Fruit fly (Drosophila melanogaster) whole organism, embryonic: ENCODE data around the gene zfh2.

Experiments used
- B-H1 ChIP-seq: fragments of 200-800 bp; sonication (Bioruptor generic); IDR thresholded peaks from 3 replicates; pipeline ENCODE4 v1.3.6; 2022; ENCODE audit warnings: missing biosample characterization, missing genetic modification characterization
- CG10209 ChIP-seq: fragments of 200-800 bp; sonication (Bioruptor generic); optimal IDR thresholded peaks from 3 replicates; lab custom pipeline; 2017; ENCODE audit warnings: missing biosample characterization, mild to moderate bottlenecking, missing genetic modification characterization, missing genetic modification reagents
- CG1024 ChIP-seq: fragments of 200-800 bp; sonication (Bioruptor generic); IDR thresholded peaks from 2 replicates; pipeline ENCODE4 v1.3.6; 2022; ENCODE audit warnings: missing biosample characterization, missing genetic modification characterization
- CG12219 ChIP-seq: fragments of 200-800 bp; sonication (Bioruptor generic); optimal IDR thresholded peaks from 3 replicates; lab custom pipeline; 2018; ENCODE audit warnings: missing biosample characterization, mild to moderate bottlenecking, missing genetic modification characterization
- CG12391 ChIP-seq: fragments of 200-800 bp; sonication (Bioruptor generic); optimal IDR thresholded peaks from 3 replicates; lab custom pipeline; 2018; ENCODE audit warnings: missing biosample characterization, mild to moderate bottlenecking, missing genetic modification characterization, moderate library complexity
- CG12659 ChIP-seq: fragments of 200-800 bp; sonication (Bioruptor generic); optimal IDR thresholded peaks from 3 replicates; lab custom pipeline; 2017; ENCODE audit warnings: mild to moderate bottlenecking, missing biosample characterization, missing genetic modification reagents, missing genetic modification characterization
- CG13123 ChIP-seq: fragments of 200-800 bp; sonication (Bioruptor generic); optimal IDR thresholded peaks from 2 replicates; lab custom pipeline; 2016; ENCODE audit warnings: missing biosample characterization, missing genetic modification characterization
- CG14441 ChIP-seq: fragments of 200-800 bp; sonication (Bioruptor generic); IDR thresholded peaks from 2 replicates; pipeline ENCODE4 v1.3.6; 2022; ENCODE audit warnings: missing biosample characterization, missing genetic modification characterization
- CG14710 ChIP-seq: fragments of 200-800 bp; sonication (Bioruptor generic); optimal IDR thresholded peaks from 3 replicates; lab custom pipeline; 2019; ENCODE audit warnings: missing biosample characterization, mild to moderate bottlenecking, missing genetic modification characterization, moderate library complexity
- CG16815 ChIP-seq: fragments of 200-800 bp; sonication (Bioruptor generic); optimal IDR thresholded peaks from 3 replicates; lab custom pipeline; 2017; ENCODE audit warnings: missing biosample characterization, mild to moderate bottlenecking, missing genetic modification characterization
- CG17912 ChIP-seq: fragments of 200-800 bp; sonication (Bioruptor generic); optimal IDR thresholded peaks from 2 replicates; lab custom pipeline; 2018; ENCODE audit warnings: missing biosample characterization, mild to moderate bottlenecking, missing genetic modification characterization
- CG18011 ChIP-seq: fragments of 200-800 bp; sonication (Bioruptor generic); optimal IDR thresholded peaks from 2 replicates; lab custom pipeline; 2017; ENCODE audit warnings: missing biosample characterization, missing genetic modification characterization, mild to moderate bottlenecking, moderate library complexity, missing genotype
- CG1832 ChIP-seq: fragments of 200-800 bp; sonication (Bioruptor generic); optimal IDR thresholded peaks from 2 replicates; lab custom pipeline; 2017; ENCODE audit warnings: missing biosample characterization, mild to moderate bottlenecking, missing genetic modification characterization, inconsistent platforms
- CG2129 ChIP-seq: fragments of 200-800 bp; sonication (Bioruptor generic); IDR thresholded peaks from 2 replicates; pipeline ENCODE4 v1.3.6; 2022; ENCODE audit warnings: missing biosample characterization, missing genetic modification characterization; ENCODE audit not compliant: partially characterized antibody
- CG30403 ChIP-seq: fragments of 200-800 bp; sonication (Bioruptor generic); optimal IDR thresholded peaks from 3 replicates; lab custom pipeline; 2016; ENCODE audit warnings: missing biosample characterization, missing genetic modification characterization
- CG34376 ChIP-seq: fragments of 200-800 bp; sonication (Bioruptor generic); optimal IDR thresholded peaks from 2 replicates; lab custom pipeline; 2018; ENCODE audit warnings: missing biosample characterization, mild to moderate bottlenecking, missing genetic modification characterization
- CG5245 ChIP-seq: fragments of 200-800 bp; sonication (Bioruptor generic); optimal IDR thresholded peaks from 3 replicates; lab custom pipeline; 2016; ENCODE audit warnings: missing biosample characterization, missing genetic modification characterization
- CG6254 ChIP-seq: fragments of 200-800 bp; sonication (Bioruptor generic); optimal IDR thresholded peaks from 3 replicates; lab custom pipeline; 2017; ENCODE audit warnings: mild to moderate bottlenecking, missing biosample characterization, missing genetic modification reagents, missing genetic modification characterization
- CG6654 ChIP-seq: fragments of 200-800 bp; sonication (Bioruptor generic); optimal IDR thresholded peaks from 2 replicates; lab custom pipeline; 2017; ENCODE audit warnings: missing biosample characterization, mild to moderate bottlenecking, missing genetic modification characterization
- CG6765 ChIP-seq: fragments of 200-800 bp; sonication (Bioruptor generic); optimal IDR thresholded peaks from 3 replicates; lab custom pipeline; 2017; ENCODE audit warnings: missing biosample characterization, mild to moderate bottlenecking, missing genetic modification characterization
- CG6813 ChIP-seq: fragments of 200-800 bp; sonication (Bioruptor generic); optimal IDR thresholded peaks from 2 replicates; lab custom pipeline; 2017; ENCODE audit warnings: missing biosample characterization, missing genetic modification characterization, mild to moderate bottlenecking, moderate library complexity, missing genetic modification reagents
- CG8944 ChIP-seq: fragments of 200-800 bp; sonication (Bioruptor generic); optimal IDR thresholded peaks from 3 replicates; lab custom pipeline; 2016; ENCODE audit warnings: missing biosample characterization, missing genetic modification characterization
- Fer1 ChIP-seq: fragments of 200-800 bp; sonication (Bioruptor generic); optimal IDR thresholded peaks from 2 replicates; lab custom pipeline; 2017; ENCODE audit warnings: missing biosample characterization, mild to moderate bottlenecking, missing genetic modification characterization
- H2.0 ChIP-seq: fragments of 200-800 bp; sonication (Bioruptor generic); IDR thresholded peaks from 2 replicates; pipeline ENCODE4 v1.3.6; 2022; ENCODE audit warnings: missing biosample characterization, missing genetic modification characterization
- HLH4C ChIP-seq: fragments of 200-800 bp; sonication (Bioruptor generic); IDR thresholded peaks from 3 replicates; pipeline ENCODE4 v1.3.6; 2022; ENCODE audit warnings: missing biosample characterization, missing genetic modification characterization; ENCODE audit not compliant: partially characterized antibody
- Hand ChIP-seq: fragments of 200-800 bp; sonication (Bioruptor generic); optimal IDR thresholded peaks from 2 replicates; lab custom pipeline; 2017; ENCODE audit warnings: mild to moderate bottlenecking, missing biosample characterization, missing genetic modification reagents, missing genetic modification characterization
- HmgD ChIP-seq: fragments of 200-800 bp; sonication (Bioruptor generic); optimal IDR thresholded peaks from 3 replicates; lab custom pipeline; 2016; ENCODE audit warnings: missing biosample characterization, missing genetic modification characterization
- Hr51 ChIP-seq, 2 experiments: fragments of 200-800 bp; sonication (Bioruptor generic); optimal IDR thresholded peaks; 2 replicates in 1 of 2; 3 replicates in 1 of 2; lab custom pipeline; 2016 to 2018; ENCODE audit warnings: missing biosample characterization in 2 of 2, missing genetic modification characterization in 2 of 2, mild to moderate bottlenecking in 1 of 2, moderate library complexity in 1 of 2
- Lhr ChIP-seq: fragments of 200-800 bp; sonication (Bioruptor generic); optimal IDR thresholded peaks from 3 replicates; lab custom pipeline; 2017; ENCODE audit warnings: mild to moderate bottlenecking, missing biosample characterization, missing genetic modification reagents, missing genetic modification characterization
- NfI ChIP-seq: fragments of 200-800 bp; sonication (Bioruptor generic); optimal IDR thresholded peaks from 3 replicates; lab custom pipeline; 2018; ENCODE audit warnings: missing biosample characterization, mild to moderate bottlenecking, missing genetic modification characterization, moderate library complexity
- Xbp1 ChIP-seq: fragments of 200-800 bp; sonication (Bioruptor generic); optimal IDR thresholded peaks from 3 replicates; lab custom pipeline; 2016; ENCODE audit warnings: missing biosample characterization, mild to moderate bottlenecking, missing genetic modification characterization
- amos ChIP-seq: fragments of 200-800 bp; sonication (Bioruptor generic); IDR thresholded peaks from 2 replicates; pipeline ENCODE4 v1.3.6; 2022; ENCODE audit warnings: missing biosample characterization, missing genetic modification characterization; ENCODE audit not compliant: partially characterized antibody
- aop ChIP-seq: fragments of 200-800 bp; sonication (Bioruptor generic); IDR thresholded peaks from 2 replicates; pipeline ENCODE4 v1.3.6; 2022; ENCODE audit warnings: missing biosample characterization, missing genetic modification characterization
- ase ChIP-seq: fragments of 200-800 bp; sonication (Bioruptor generic); IDR thresholded peaks from 3 replicates; pipeline ENCODE4 v1.3.6; 2022; ENCODE audit warnings: missing biosample characterization, missing genetic modification characterization
- chm ChIP-seq: fragments of 200-800 bp; sonication (Bioruptor generic); IDR thresholded peaks from 2 replicates; pipeline ENCODE4 v1.3.6; 2022; ENCODE audit warnings: missing biosample characterization, missing genetic modification characterization
- disco-r ChIP-seq: fragments of 200-800 bp; sonication (Bioruptor generic); optimal IDR thresholded peaks from 2 replicates; lab custom pipeline; 2016; ENCODE audit warnings: missing biosample characterization, missing genetic modification characterization
- fd3F ChIP-seq: fragments of 200-800 bp; sonication (Bioruptor generic); optimal IDR thresholded peaks from 2 replicates; lab custom pipeline; 2018; ENCODE audit warnings: missing biosample characterization, mild to moderate bottlenecking, missing genetic modification characterization, moderate library complexity
- h ChIP-seq: fragments of >200 bp; optimal IDR thresholded peaks from 2 replicates; lab custom pipeline; 2017
- hkb ChIP-seq, 2 experiments: fragments of 200-800 bp in 1 of 2; fragments of >200 bp in 1 of 2; sonication (Bioruptor generic) in 1 of 2; IDR thresholded peaks in 1 of 2; optimal IDR thresholded peaks in 1 of 2; 2 replicates each; pipeline versions ENCODE4 v1.3.6 to Lab custom; 2017 to 2022; ENCODE audit warnings: missing biosample characterization in 1 of 2, missing genetic modification characterization in 1 of 2
- pan ChIP-seq, 4 experiments: fragments of >200 bp in 3 of 4; fragments of 200-800 bp in 1 of 4; sonication (Bioruptor generic) in 1 of 4; optimal IDR thresholded peaks in 3 of 4; IDR thresholded peaks in 1 of 4; 2 replicates each; pipeline versions ENCODE4 v1.3.6 to Lab custom; 2017 to 2022; ENCODE audit warnings: missing biosample characterization in 2 of 4, missing genetic modification characterization in 2 of 4, mixed read lengths in 1 of 4
- pb ChIP-seq: fragments of 200-800 bp; sonication (Bioruptor generic); optimal IDR thresholded peaks from 3 replicates; lab custom pipeline; 2016; ENCODE audit warnings: missing biosample characterization, missing genetic modification characterization
- peb ChIP-seq: fragments of 200-800 bp; sonication (Bioruptor generic); IDR thresholded peaks from 2 replicates; pipeline ENCODE4 v1.3.6; 2022; ENCODE audit warnings: missing biosample characterization, missing genetic modification characterization
- pnt ChIP-seq: fragments of 200-800 bp; sonication (Bioruptor generic); optimal IDR thresholded peaks from 3 replicates; lab custom pipeline; 2016; ENCODE audit warnings: missing biosample characterization, missing genetic modification characterization
- psq ChIP-seq: fragments of 200-800 bp; sonication (Bioruptor generic); optimal IDR thresholded peaks from 2 replicates; lab custom pipeline; 2017; ENCODE audit warnings: missing biosample characterization, missing genetic modification characterization
- pum ChIP-seq: fragments of 200-800 bp; sonication (Bioruptor generic); optimal IDR thresholded peaks from 2 replicates; lab custom pipeline; 2016; ENCODE audit warnings: missing biosample characterization, missing genetic modification characterization
- schlank ChIP-seq: fragments of 200-800 bp; sonication (Bioruptor generic); optimal IDR thresholded peaks from 2 replicates; lab custom pipeline; 2018; ENCODE audit warnings: missing biosample characterization, mild to moderate bottlenecking, missing genetic modification characterization
- sisA ChIP-seq: fragments of 200-800 bp; sonication (Bioruptor generic); IDR thresholded peaks from 2 replicates; pipeline ENCODE4 v1.3.6; 2022; ENCODE audit warnings: missing biosample characterization, missing genetic modification characterization
- sob ChIP-seq: fragments of 200-800 bp; sonication (Bioruptor generic); IDR thresholded peaks from 2 replicates; pipeline ENCODE4 v1.3.6; 2022; ENCODE audit warnings: missing biosample characterization, missing genetic modification characterization
- wdn ChIP-seq: fragments of 200-800 bp; sonication (Bioruptor generic); IDR thresholded peaks from 2 replicates; pipeline ENCODE4 v1.3.6; 2022; ENCODE audit warnings: missing biosample characterization, missing genetic modification characterization

Gene zfh2

dm6 chr4:497724-498123, 3.9 kb upstream of the zfh2 start (continued):
- TF ChIP-seq disco-r (GFP tag; lab: Kevin White, UChicago) (peak; percentile 88), Hand (GFP tag; lab: Kevin White, UChicago) (peak; percentile 48), Hr51 (GFP tag; optimal IDR thresholded peaks at IDR 0.05; lab: Kevin White, UChicago) (peak; percentile 64 to 92), CG14710 (tag; lab: Kevin White, UChicago) (peak; percentile 96), CG34376 (GFP tag; lab: Kevin White, UChicago) (peak; percentile 78), CG6254 (peak; percentile 93), sob (GFP tag; lab: Robert Waterston, UW) (no peak; the same call in 1 of the 2 replicates), CG14441 (GFP tag; lab: Robert Waterston, UW) (peak; percentile 68; the same call in 1 of the 2 replicates), CG30403 (peak; percentile 62), Fer1 (GFP tag; lab: Kevin White, UChicago) (peak; percentile 94), CG5245 (GFP tag; lab: Kevin White, UChicago) (peak; percentile 79), CG12659 (GFP tag; lab: Kevin White, UChicago) (peak; percentile 93), pan (optimal IDR thresholded peaks at IDR 0.05; lab: Kevin White, UChicago) (no peak), pan (GFP tag; optimal IDR thresholded peaks at IDR 0.05 in 1 of 2, IDR thresholded peaks at IDR 0.05 in 1 of 2) (peak in 1 of 2 experiments; percentile 81), H2.0 (GFP tag; lab: Robert Waterston, UW) (no peak; the same call in none of the 2 replicates), CG10209 (GFP tag; lab: Kevin White, UChicago) (peak; percentile 97), hkb (optimal IDR thresholded peaks at IDR 0.05; lab: Kevin White, UChicago) (no peak), hkb (GFP tag; IDR thresholded peaks at IDR 0.05; lab: Robert Waterston, UW) (peak; percentile 96), CG17912 (GFP tag; lab: Kevin White, UChicago) (peak; percentile 96), NfI (GFP tag; lab: Kevin White, UChicago) (peak; percentile 76), HLH4C (GFP tag; lab: Robert Waterston, UW) (no peak), CG8944 (peak; percentile 83), CG18011 (GFP tag; lab: Kevin White, UChicago) (peak; percentile 70), psq (peak; percentile 80), pum (GFP tag; lab: Kevin White, UChicago) (peak; percentile 80), CG13123 (GFP tag; lab: Kevin White, UChicago) (peak; percentile 93), CG2129 (GFP tag; lab: Robert Waterston, UW) (no peak), amos (GFP tag; lab: Robert Waterston, UW) (no peak), peb (peak; percentile 56; the same call in 1 of the 2 replicates), schlank (tag; lab: Kevin White, UChicago) (peak; percentile 83), HmgD (peak; percentile 23), CG12391 (tag; lab: Kevin White, UChicago) (peak; percentile 80), CG6765 (peak; percentile 91), h (lab: Kevin White, UChicago) (no peak), CG12219 (peak; percentile 93), CG1024 (GFP tag; lab: Robert Waterston, UW) (no peak; the same call in 1 of the 2 replicates), sisA (GFP tag; lab: Robert Waterston, UW) (no peak), CG6813 (GFP tag; lab: Kevin White, UChicago) (peak; percentile 99), B-H1 (GFP tag; lab: Robert Waterston, UW) (peak; percentile 77; the same call in 1 of the 3 replicates), wdn (GFP tag; lab: Robert Waterston, UW) (no peak), CG16815 (GFP tag; lab: Kevin White, UChicago) (peak; percentile 54), Xbp1 (peak; percentile 62), CG1832 (no peak), pnt (peak; percentile 85), Lhr (GFP tag; lab: Kevin White, UChicago) (peak; percentile 93), ase (GFP tag; lab: Robert Waterston, UW) (peak; percentile 70; the same call in 1 of the 3 replicates), chm (GFP tag; lab: Robert Waterston, UW) (peak; percentile 97), fd3F (GFP tag; lab: Kevin White, UChicago) (peak; percentile 83), aop (GFP tag; lab: Robert Waterston, UW) (no peak), pb (GFP tag; lab: Kevin White, UChicago) (peak; percentile 86), CG6654 (peak; percentile 49)
